Fruit fly (Drosophila melanogaster) ovary, adult (tissue): ENCODE results near the gene CG42671.

Experiments used
- CG17801 ChIP-seq: fragments of 200-800 bp; optimal IDR thresholded peaks from 2 replicates; lab custom pipeline; 2019; ENCODE audit warnings: missing biosample characterization, mild to moderate bottlenecking, missing genetic modification characterization, moderate library complexity; ENCODE audit not compliant: partially characterized antibody

The CG42671 gene

DNA sequence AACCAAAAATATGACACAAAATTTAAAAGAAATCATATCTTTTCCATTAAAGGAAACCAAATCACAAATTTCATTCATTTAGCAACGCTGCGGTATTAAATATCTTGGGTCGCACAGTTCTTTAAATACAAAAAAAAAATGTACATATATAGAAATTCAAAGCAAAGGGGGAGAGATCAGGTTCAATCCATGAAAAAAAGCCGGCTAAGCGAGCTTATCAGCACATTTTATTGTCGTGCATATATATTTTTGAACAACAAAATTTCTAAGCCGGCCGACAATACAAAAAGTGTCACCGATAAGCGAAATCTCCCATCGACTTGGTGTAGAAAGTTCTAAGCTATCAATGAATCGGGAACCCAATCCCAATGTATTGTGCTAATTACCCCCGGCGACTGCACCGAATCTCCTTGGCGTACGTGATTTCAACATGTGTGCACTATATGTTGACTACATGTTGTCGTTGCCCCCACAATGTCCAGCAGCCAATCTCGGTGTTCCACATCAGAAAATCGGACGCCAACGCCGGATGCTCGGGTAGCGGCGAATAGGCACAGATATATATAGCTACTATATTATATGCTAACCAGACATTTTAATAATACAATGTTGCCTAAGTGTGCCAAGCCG is 10.4 kb upstream of the CG42671 start:
- TF ChIP-seq CG17801, result no peak

DNA sequence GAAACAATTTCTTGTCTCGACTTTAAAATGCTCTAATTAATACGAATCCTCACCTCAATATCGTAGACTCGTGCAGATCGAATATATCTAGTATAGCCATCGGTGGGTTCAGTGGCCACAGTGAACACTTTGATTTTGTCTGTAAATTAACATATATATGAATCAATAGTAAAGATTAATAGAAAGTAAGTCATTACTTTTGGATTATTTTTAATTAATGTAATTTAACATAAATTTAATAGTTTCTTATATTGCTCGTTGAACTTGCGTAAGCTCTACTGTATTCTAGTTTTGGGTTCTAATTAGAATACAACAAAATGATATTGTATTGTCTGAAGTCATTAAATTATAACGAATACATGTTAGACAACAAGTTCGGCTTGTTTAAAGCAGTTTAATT is 9.5 kb upstream of the CG42671 start:
- TF ChIP-seq CG17801, result peak; percentile 0

DNA sequence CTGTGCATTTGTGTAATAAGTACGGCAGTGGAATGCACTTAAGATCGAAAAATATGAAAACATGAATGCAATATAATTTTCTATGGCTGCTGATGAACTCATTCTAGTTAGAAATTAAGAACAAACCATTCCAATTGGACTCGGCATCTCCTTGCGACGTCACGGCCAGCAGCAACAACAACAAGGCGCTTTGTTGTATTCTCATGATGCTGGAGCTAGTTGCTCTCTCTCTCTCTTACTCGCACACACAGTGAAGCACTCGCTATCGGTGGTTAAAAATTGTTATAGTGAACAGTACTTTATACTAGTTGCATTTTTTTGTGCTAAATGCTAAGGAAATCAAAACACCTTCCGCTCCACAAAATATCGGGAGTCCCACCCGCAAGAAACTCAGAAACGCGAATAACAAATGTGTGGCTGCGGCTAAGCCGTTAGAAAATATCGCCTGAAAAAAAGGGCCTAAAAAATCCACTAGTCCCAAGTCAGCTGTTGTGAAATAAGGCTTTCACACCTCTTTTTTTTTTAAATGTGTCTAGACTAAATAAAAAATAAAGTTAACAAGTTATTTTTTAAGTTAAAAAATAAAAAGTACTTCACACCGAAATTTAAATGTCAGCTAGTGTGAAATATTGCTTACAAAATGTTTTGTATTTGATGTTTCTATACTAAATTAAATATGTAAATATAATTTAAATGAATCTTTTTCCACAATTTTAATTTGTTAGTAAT is 8.5 kb upstream of the CG42671 start, which contains the start of gene Plod:
Plod (minus strand) TSS at position 409 of the 729 bp plus-strand sequence.
- peak; percentile 34 for TF ChIP-seq CG17801

DNA sequence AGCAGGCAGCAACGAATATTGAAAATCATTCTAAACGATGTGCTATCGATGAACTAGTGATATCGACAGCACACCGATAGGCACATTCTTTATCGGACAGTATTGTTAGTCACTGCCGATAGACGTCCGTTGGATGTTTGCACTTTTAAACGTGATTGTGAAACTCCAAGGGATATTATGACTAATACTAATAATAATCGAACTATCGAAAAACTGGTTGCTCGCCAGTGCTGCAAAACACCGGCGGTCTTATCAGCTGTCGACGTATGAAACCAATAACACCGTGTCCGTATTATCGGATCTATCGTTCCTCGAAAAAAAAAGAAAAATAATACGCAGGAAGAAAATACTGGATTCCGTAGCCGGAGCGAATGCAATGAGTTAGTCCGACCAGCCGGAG is 3.8 kb upstream of the CG42671 start, which contains the start of the genes Ube3a and CG7600:
Ube3a (minus strand) TSS at position 67 of the 400 bp plus-strand sequence.
CG7600 (plus strand) TSS at position 270 of the 400 bp plus-strand sequence.
- peak; percentile 80 for TF ChIP-seq CG17801

- no peak for TF ChIP-seq CG17801
These were observed 662 bp upstream of the CG42671 start for dm6 chr3L:11213643-11214042.

DNA sequence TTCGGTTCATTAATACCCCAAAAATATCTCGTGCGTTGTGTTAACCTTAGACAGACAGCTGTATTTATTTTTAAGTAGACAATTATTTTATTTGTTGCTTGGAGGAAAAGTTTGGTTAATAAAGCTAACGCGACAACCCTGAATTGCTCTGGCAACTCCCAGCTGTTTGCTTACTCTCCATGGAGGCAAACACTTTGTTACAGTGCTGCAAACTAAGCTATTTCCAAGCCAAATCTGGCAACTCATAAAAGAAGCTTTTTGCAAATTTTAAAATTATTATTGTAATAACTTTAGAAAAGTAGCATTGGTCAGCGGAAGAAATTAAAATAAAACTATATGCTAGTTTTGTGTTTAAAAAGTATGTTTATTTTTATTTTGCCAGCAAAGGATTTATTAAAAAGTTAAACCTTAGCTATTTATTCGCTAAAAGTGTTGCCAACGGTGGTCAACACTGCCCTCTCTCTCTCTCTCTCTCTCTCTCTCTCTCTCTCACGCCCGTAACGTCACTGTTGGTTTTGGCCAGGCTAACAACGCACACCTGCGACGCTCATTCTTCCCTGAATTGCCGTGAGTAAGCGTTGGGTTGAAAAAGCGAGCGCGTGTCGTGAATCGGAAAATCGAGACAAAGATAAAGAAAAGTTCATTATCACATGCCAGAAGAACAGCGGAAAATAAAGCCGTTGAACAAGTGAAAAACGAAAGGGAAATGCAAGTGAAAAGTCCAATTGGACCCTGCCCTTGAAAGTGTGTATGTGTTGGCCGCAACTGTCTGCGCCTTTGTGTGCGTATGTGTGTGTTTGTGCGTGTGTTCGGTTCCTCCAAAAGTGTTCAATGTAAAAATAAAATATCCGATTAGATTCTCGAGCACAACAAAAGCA is 1.2 kb downstream of the CG42671 start:
- TF ChIP-seq CG17801, result peak; percentile 85

- TF ChIP-seq CG17801, result no peak
These were observed 1.9 kb downstream of the CG42671 start for dm6 chr3L:11216219-11216618.

- no peak for TF ChIP-seq CG17801
These were observed 3.6 kb downstream of the CG42671 start for dm6 chr3L:11217893-11218292.

DNA sequence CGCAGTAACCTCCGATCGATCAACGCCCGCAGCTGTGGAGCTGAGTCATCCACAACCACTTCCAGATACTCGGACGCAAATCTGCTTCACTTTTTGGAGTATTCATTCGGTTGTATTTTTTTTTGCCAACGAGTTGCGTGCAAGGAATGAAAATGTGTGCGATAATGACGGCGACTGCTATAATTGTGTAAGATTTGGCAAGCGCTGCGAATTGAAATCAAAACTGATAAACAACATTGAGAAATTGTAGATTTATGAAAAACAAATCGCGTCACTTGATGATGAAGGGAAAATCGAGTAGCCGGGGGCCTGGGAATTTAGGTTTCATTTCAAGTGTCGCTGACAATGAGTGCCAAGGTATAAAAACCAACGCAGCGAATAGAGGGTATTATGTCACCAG is 4.6 kb downstream of the CG42671 start:
- TF ChIP-seq CG17801, result no peak

DNA sequence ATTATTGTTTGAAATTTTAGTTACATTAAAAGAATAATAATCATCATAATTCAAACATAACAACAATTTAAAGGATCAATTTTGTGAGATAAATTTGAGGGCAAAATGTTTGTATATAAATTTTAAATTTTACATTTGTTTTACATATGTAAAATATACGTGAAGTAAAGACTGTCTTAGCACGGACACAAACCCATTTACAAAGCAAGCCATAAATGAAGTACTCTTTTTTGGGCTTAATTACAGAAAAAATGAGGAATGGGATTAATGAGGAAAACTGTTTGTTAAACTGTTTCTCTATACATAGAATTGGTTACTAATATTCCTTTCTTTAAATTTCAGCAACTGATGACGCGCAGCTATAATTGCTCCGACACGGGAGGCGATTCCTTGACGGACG is 10.3 kb downstream of the CG42671 start:
- no peak for TF ChIP-seq CG17801

dm6 chr3L:11227708-11228107 is 13.4 kb downstream of the CG42671 start:
- TF ChIP-seq CG17801, result no peak

DNA sequence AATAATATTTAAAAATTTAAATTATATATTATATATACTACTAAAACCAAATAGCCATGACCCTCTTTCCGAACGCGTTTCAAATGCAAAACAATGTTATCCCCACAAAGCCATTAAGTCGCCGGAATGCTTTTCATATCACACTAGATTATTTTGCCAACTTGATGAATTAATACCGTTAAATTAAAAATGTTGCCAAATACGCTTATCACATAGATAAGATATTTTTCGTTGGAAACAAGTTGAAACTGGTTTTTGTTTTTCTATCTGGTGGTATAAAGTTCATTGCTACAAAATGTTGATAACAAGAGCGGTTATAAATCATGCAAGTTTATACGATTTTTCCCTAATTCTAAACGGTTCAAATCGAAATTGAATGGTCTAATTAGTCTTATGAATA is 19.2 kb downstream of the CG42671 start:
- TF ChIP-seq CG17801, result no peak

DNA sequence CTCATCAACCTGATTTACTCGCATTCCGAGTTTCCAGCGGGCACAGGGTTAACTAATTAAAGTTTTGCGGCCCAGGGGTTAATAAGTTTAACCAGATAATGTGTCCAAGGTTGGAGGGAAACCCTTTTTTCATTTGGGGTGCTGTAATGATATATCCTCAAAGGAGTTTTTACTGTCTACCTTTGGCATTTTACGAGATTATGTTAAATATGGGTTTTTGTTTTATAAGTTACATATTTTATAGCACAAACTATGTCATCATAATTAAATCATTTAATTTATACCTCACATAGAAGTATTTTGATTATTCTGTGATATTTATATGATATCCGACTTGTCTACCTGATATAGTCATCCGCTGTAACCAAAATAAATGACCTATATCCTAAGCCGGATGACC is 21.8 kb downstream of the CG42671 start, which contains the start of gene Ir68a:
Ir68a (minus strand) TSS at position 101 of the 400 bp plus-strand sequence.
- TF ChIP-seq CG17801, result no peak

- no peak for TF ChIP-seq CG17801
These were observed 22.9 kb downstream of the CG42671 start for dm6 chr3L:11237127-11237759.

DNA sequence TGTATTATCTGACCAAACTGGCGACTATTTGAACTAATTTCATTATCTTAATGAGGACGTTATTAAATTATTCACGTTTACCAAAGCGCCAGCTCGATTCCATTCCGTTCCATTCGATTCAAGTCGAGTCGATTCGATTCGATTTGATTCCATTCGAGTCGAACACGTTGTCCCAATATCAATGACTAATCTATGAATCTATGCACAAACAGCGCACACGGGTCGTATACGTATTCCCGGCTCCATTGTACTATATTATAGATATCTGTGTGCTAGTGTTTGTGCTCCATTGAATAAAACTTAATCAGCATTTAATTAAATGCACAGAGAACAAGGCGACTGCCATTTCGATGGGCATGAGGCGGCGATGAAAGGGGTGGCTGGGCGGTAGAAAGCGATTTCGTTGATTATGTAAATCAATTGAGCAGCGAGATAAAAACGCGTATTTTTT is 24.9 kb downstream of the CG42671 start:
- TF ChIP-seq CG17801, result no peak

DNA sequence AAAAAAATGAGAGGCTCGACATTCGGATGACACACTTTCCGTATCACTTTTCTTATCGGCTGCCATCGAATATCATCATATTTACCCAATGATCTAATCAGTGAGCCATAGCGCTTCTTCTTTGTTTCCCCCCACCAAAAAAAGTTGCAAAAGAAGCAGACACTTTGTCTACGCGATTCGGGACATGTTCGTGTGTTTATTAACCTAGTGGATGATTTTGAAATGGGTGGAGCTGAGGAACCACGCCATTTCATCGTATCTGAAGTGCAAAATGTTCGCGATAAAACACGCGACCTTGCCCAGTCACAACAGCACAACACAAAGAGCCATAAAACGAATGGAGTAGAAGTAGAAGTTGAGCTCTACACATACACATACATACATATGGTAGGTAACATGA is 27.6 kb downstream of the CG42671 start:
- peak; percentile 34 for TF ChIP-seq CG17801
